Fruit fly (Drosophila melanogaster): ENCODE data around the gene CG42827.

The CG42827 gene

dm6 chr3R:23355829-23356738 is 16.6 kb upstream of the CG42827 start, which contains the start of the genes ATPsynCF6 and Sec13 (continued):
- TF ChIP-seq CG7368 (GFP tag; optimal IDR thresholded peaks at IDR 0.05) (peak; percentile 20), topi (GFP tag; optimal IDR thresholded peaks at IDR 0.05) (peak; percentile 53), OdsH (GFP tag; optimal IDR thresholded peaks at IDR 0.05) (peak; percentile 52), CG15336 (GFP tag; IDR thresholded peaks at IDR 0.05) (peak; percentile 58), spab (GFP tag; optimal IDR thresholded peaks at IDR 0.05) (no peak), Ets96B (tag; optimal IDR thresholded peaks at IDR 0.05) (peak; percentile 3), acj6 (GFP tag; optimal IDR thresholded peaks at IDR 0.05) (peak; percentile 36), Eip93F (GFP tag; optimal IDR thresholded peaks at IDR 0.05) (no peak), CG10669 (GFP tag; optimal IDR thresholded peaks at IDR 0.05) (peak; percentile 35), salr (GFP tag; optimal IDR thresholded peaks at IDR 0.05) (peak in 1 of 2 experiments; percentile 38), CG11294 (GFP tag; IDR thresholded peaks at IDR 0.05) (peak; percentile 24; the same call in 1 of the 2 replicates), svp (GFP tag) (peak; percentile 88), dac (GFP tag; optimal IDR thresholded peaks at IDR 0.05) (no peak), CG8119 (GFP tag; IDR thresholded peaks at IDR 0.05) (peak; percentile 61; the same call in 1 of the 3 replicates), achi (GFP tag; optimal IDR thresholded peaks at IDR 0.05) (peak; percentile 57), CG1621 (tag; optimal IDR thresholded peaks at IDR 0.05) (no peak), Met (GFP tag; optimal IDR thresholded peaks at IDR 0.05) (peak; percentile 46), CG11762 (GFP tag; optimal IDR thresholded peaks at IDR 0.05; ENCODE audit: insufficient read depth) (peak; percentile 45), esn (GFP tag; optimal IDR thresholded peaks at IDR 0.05) (peak; percentile 52), CG34406 (GFP tag; optimal IDR thresholded peaks at IDR 0.05) (peak; percentile 27)

dm6 chr3R:23356920-23357386 is 15.8 kb upstream of the CG42827 start:
- TF ChIP-seq CG6808 (GFP tag; optimal IDR thresholded peaks at IDR 0.05) (peak; percentile 43), lz (GFP tag; optimal IDR thresholded peaks at IDR 0.05) (peak; percentile 48), CG6792 (GFP tag; optimal IDR thresholded peaks at IDR 0.05) (peak; percentile 67), pdm3 (GFP tag; optimal IDR thresholded peaks at IDR 0.05) (peak; percentile 55), CG7368 (GFP tag; optimal IDR thresholded peaks at IDR 0.05) (peak; percentile 62), fd85E (GFP tag; optimal IDR thresholded peaks at IDR 0.05) (no peak), salr (GFP tag; optimal IDR thresholded peaks at IDR 0.05) (peak; percentile 29 to 78), Met (GFP tag; optimal IDR thresholded peaks at IDR 0.05) (peak; percentile 66), net (GFP tag; optimal IDR thresholded peaks at IDR 0.05) (peak; percentile 68), Ets21C (GFP tag; optimal IDR thresholded peaks at IDR 0.05) (no peak), cyc (GFP tag; optimal IDR thresholded peaks at IDR 0.05) (peak; percentile 22), CG11762 (GFP tag; optimal IDR thresholded peaks at IDR 0.05; ENCODE audit: insufficient read depth) (peak; percentile 64), acj6 (GFP tag; optimal IDR thresholded peaks at IDR 0.05) (peak; percentile 78), topi (GFP tag; optimal IDR thresholded peaks at IDR 0.05) (peak; percentile 61), dac (GFP tag; optimal IDR thresholded peaks at IDR 0.05) (peak; percentile 45), Hr38 (GFP tag; optimal IDR thresholded peaks at IDR 0.05) (no peak), vri (GFP tag; optimal IDR thresholded peaks at IDR 0.05) (peak; percentile 52), CG15336 (GFP tag; IDR thresholded peaks at IDR 0.05) (peak; percentile 93), eg (GFP tag; IDR thresholded peaks at IDR 0.05) (peak; percentile 86), Eip93F (GFP tag; optimal IDR thresholded peaks at IDR 0.05) (no peak), CG3032 (tag; optimal IDR thresholded peaks at IDR 0.05) (peak; percentile 80), Gug (GFP tag; IDR thresholded peaks at IDR 0.05) (peak; percentile 48; the same call in 1 of the 2 replicates), Sox15 (GFP tag; optimal IDR thresholded peaks at IDR 0.05) (peak; percentile 57), Eip75B (GFP tag; optimal IDR thresholded peaks at IDR 0.05) (peak; percentile 27), Sox102F (GFP tag; optimal IDR thresholded peaks at IDR 0.05) (no peak), CG6276 (GFP tag; optimal IDR thresholded peaks at IDR 0.05) (no peak), Ets96B (tag; optimal IDR thresholded peaks at IDR 0.05) (peak; percentile 62), fd59A (GFP tag; optimal IDR thresholded peaks at IDR 0.05) (peak; percentile 25), OdsH (GFP tag; optimal IDR thresholded peaks at IDR 0.05) (peak; percentile 83), Hr4 (GFP tag; optimal IDR thresholded peaks at IDR 0.05) (peak; percentile 66), CG3919 (GFP tag; optimal IDR thresholded peaks at IDR 0.05) (peak; percentile 75), CG10669 (GFP tag; optimal IDR thresholded peaks at IDR 0.05) (peak; percentile 61), CG1621 (tag; optimal IDR thresholded peaks at IDR 0.05) (no peak), CG31627 (GFP tag; optimal IDR thresholded peaks at IDR 0.05) (peak; percentile 39), CG8119 (GFP tag; IDR thresholded peaks at IDR 0.05) (peak; percentile 91), esn (GFP tag; optimal IDR thresholded peaks at IDR 0.05) (peak; percentile 72), achi (GFP tag; optimal IDR thresholded peaks at IDR 0.05) (peak; percentile 86), Lpt (GFP tag; optimal IDR thresholded peaks at IDR 0.05) (peak; percentile 65), CG8319 (GFP tag; optimal IDR thresholded peaks at IDR 0.05) (peak; percentile 18), Hr39 (GFP tag; optimal IDR thresholded peaks at IDR 0.05) (peak; percentile 42), CG4318 (GFP tag; optimal IDR thresholded peaks at IDR 0.05) (peak; percentile 70)
